Fruit fly (Drosophila melanogaster) S2 (cell line): ENCODE results near the gene pygo.

Experiments used
- CG8478 ChIP-seq: fragments of >200 bp; optimal IDR thresholded peaks from 2 replicates; lab custom pipeline; 2018
- CTCF ChIP-seq, 2 experiments: fragments of >200 bp; optimal IDR thresholded peaks; 2 replicates each; lab custom pipeline; 2018

DNA sequence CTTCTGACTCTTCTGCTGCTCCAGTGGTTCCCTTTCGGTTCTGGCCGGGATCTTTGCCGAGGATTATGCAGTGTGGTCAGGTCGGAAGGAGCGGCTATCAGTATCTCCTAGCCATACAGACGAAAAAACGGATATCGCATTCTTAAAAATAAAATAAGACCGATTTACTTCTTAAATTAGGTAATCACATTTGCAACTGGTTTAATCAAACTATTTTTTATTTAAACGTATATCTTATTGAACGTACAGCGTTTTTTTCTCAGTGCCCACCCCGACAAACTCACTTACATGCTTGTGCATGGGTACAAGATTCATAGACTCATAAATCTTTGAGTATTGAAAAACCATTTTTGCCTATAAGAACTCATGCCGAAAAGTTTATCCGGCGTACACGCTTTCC is 45.7 kb upstream of the pygo start:
- TF ChIP-seq CTCF (optimal IDR thresholded peaks at IDR 0.05; lab: Kevin White, UChicago) = no peak
- no peak for TF ChIP-seq CG8478
